Worm (Caenorhabditis elegans): ENCODE measurements around the gene T20G5.12.

Gene T20G5.12

DNA sequence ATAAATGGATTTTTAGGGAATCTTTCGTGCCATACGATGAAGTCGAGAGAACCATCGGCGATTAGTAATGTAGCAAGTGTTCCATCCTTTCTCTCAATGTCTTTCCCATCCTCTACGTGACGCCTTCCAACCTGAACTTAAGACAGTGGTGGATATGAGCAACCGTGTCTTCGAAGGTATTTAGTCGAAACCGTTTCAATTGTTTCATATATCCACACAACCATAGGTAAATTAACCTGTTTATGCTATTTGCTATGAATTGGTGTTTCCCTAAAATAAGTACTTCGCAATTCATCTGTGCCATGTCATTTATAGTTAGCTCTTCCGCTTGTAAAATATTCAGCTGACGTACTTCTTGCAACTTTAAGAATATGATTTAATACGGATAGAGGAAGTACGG, 5.5 kb upstream of the T20G5.12 start:
- TF ChIP-seq lsy-2 (tag; optimal IDR thresholded peaks at IDR 0.05) (no peak), nhr-237 (tag; optimal IDR thresholded peaks at IDR 0.05) (no peak), unc-62 (GFP tag; optimal IDR thresholded peaks at IDR 0.05) (no peak), ham-2 (GFP tag; optimal IDR thresholded peaks at IDR 0.05) (no peak), M03D4.4 (tag; optimal IDR thresholded peaks at IDR 0.05) (no peak), sem-2 (GFP tag; optimal IDR thresholded peaks at IDR 0.05) (no peak), blmp-1 (tag; optimal IDR thresholded peaks at IDR 0.05) (no peak), nhr-2 (tag; optimal IDR thresholded peaks at IDR 0.05) (no peak), mab-5 (tag; optimal IDR thresholded peaks at IDR 0.05) (no peak), nhr-28 (tag; optimal IDR thresholded peaks at IDR 0.05) (no peak), drap-1 (GFP tag; optimal IDR thresholded peaks at IDR 0.05) (no peak), ceh-43 (GFP tag; optimal IDR thresholded peaks at IDR 0.05) (no peak), ces-1 (GFP tag; optimal IDR thresholded peaks at IDR 0.05) (no peak), tbx-8 (GFP tag; optimal IDR thresholded peaks at IDR 0.05) (no peak), hlh-1 (tag; optimal IDR thresholded peaks at IDR 0.05) (no peak), lin-13 (tag; optimal IDR thresholded peaks at IDR 0.05) (no peak), nhr-76 (tag; optimal IDR thresholded peaks at IDR 0.05) (no peak), pha-4 (tag; optimal IDR thresholded peaks at IDR 0.05) (no peak), ceh-39 (tag; optimal IDR thresholded peaks at IDR 0.05) (no peak)

DNA sequence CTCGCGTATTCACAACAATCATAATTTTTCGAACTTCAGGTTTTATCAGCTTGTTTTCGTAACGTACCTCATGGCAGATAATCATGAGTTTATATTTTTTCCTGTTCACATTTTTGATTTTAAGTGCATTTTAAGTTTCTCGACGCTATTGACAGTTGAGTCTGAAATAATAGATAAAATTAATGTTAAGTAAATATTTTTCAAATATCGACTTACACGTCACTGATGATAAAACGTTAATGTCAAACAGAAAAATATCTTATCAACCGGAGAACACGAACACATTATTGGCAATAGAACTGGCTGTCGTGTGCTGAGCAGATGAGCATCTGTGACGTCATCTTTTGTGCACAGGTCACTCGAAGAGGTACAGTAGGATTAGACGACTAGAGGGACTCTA, 4.6 kb upstream of the T20G5.12 start:
- TF ChIP-seq ztf-11 (tag; optimal IDR thresholded peaks at IDR 0.05) (no peak), zip-8 (tag; optimal IDR thresholded peaks at IDR 0.05) (peak; percentile 39)

DNA sequence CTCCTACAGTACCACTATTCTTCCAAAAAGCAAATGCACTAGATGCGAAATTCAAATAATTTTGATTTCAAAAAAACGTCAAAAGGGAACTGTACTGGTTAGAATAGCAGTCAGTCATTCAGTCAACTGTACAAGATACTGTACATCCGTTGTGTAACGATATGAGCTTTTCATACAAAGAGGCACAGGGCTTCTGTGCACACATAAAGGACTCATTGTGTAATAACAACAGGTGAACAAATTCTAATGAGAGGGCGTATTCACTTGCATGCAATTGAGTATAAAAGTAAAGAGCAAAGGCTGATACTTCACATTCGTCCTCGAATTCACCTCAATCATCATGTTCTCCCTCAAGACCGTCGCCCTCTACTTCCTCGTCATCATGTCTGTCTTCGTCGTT, 4.0 kb upstream of the T20G5.12 start, which contains the start of gene dod-6:
Gene dod-6 (plus strand): TSS at position 301 of the 400 bp plus-strand sequence.
- TF ChIP-seq cnd-1 (tag; optimal IDR thresholded peaks at IDR 0.05), result no peak
- TF ChIP-seq ces-1 (GFP tag; optimal IDR thresholded peaks at IDR 0.05), result no peak
- no peak for TF ChIP-seq bed-3 (GFP tag; optimal IDR thresholded peaks at IDR 0.05)
- TF ChIP-seq unc-39 (tag; optimal IDR thresholded peaks at IDR 0.05), result no peak
- no peak for TF ChIP-seq ceh-43 (GFP tag; optimal IDR thresholded peaks at IDR 0.05)
- TF ChIP-seq sem-2 (GFP tag; optimal IDR thresholded peaks at IDR 0.05), result no peak
- no peak for TF ChIP-seq sptf-1 (tag; optimal IDR thresholded peaks at IDR 0.05)
- TF ChIP-seq pha-4 (tag; optimal IDR thresholded peaks at IDR 0.05), result no peak
- TF ChIP-seq mep-1 (tag; optimal IDR thresholded peaks at IDR 0.05), result no peak
- no peak for TF ChIP-seq nhr-28 (tag; optimal IDR thresholded peaks at IDR 0.05)
- no peak for TF ChIP-seq ztf-11 (tag; optimal IDR thresholded peaks at IDR 0.05)
- TF ChIP-seq mls-2 (tag; optimal IDR thresholded peaks at IDR 0.05), result no peak
- no peak for TF ChIP-seq ceh-39 (tag; optimal IDR thresholded peaks at IDR 0.05)
- no peak for TF ChIP-seq ceh-83 (GFP tag; optimal IDR thresholded peaks at IDR 0.05)
- no peak for TF ChIP-seq snpc-4 (tag; optimal IDR thresholded peaks at IDR 0.05)
- TF ChIP-seq nhr-2 (tag; optimal IDR thresholded peaks at IDR 0.05), result no peak
- TF ChIP-seq flh-1 (GFP tag; optimal IDR thresholded peaks at IDR 0.05), result no peak
- TF ChIP-seq nhr-12 (tag; optimal IDR thresholded peaks at IDR 0.05), result no peak

DNA sequence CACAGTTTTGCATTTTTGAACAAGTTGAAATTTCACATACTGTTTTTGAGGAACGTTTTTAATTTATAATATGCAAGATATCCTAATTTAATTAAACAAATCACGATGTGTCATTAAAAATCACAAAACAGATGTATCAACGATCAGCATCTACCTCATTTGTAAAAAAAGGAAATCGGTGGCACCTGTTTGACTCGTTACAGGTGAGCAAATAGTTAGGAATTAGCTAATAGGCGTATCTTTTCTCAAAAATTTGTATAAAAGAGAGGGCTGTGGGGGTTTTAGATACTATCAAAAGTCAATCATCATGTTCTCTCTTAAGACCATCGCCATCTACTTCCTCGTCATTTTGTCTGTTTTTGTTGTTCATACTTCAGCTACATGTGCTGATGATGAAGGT, 2.4 kb upstream of the T20G5.12 start, which contains the start of gene T20G5.8:
Gene T20G5.8 (plus strand): TSS at position 301 of the 400 bp plus-strand sequence.
- TF ChIP-seq ceh-83 (GFP tag; optimal IDR thresholded peaks at IDR 0.05), result no peak
- no peak for TF ChIP-seq zip-8 (tag; optimal IDR thresholded peaks at IDR 0.05)
- TF ChIP-seq pha-4 (tag; optimal IDR thresholded peaks at IDR 0.05), result no peak
- no peak for TF ChIP-seq nhr-12 (tag; optimal IDR thresholded peaks at IDR 0.05)
- no peak for TF ChIP-seq nhr-237 (tag; optimal IDR thresholded peaks at IDR 0.05)
- TF ChIP-seq nhr-2 (tag; optimal IDR thresholded peaks at IDR 0.05), result no peak
- no peak for TF ChIP-seq ztf-11 (tag; optimal IDR thresholded peaks at IDR 0.05)
- no peak for TF ChIP-seq ces-1 (GFP tag; optimal IDR thresholded peaks at IDR 0.05)
- TF ChIP-seq drap-1 (GFP tag; optimal IDR thresholded peaks at IDR 0.05), result no peak
- no peak for TF ChIP-seq snpc-4 (tag; optimal IDR thresholded peaks at IDR 0.05)
- TF ChIP-seq elt-3 (tag; optimal IDR thresholded peaks at IDR 0.05), result no peak
- TF ChIP-seq hlh-1 (tag; optimal IDR thresholded peaks at IDR 0.05), result no peak
- TF ChIP-seq ceh-43 (GFP tag; optimal IDR thresholded peaks at IDR 0.05), result no peak
- TF ChIP-seq nhr-76 (tag; optimal IDR thresholded peaks at IDR 0.05), result no peak
- TF ChIP-seq cnd-1 (tag; optimal IDR thresholded peaks at IDR 0.05), result no peak

DNA sequence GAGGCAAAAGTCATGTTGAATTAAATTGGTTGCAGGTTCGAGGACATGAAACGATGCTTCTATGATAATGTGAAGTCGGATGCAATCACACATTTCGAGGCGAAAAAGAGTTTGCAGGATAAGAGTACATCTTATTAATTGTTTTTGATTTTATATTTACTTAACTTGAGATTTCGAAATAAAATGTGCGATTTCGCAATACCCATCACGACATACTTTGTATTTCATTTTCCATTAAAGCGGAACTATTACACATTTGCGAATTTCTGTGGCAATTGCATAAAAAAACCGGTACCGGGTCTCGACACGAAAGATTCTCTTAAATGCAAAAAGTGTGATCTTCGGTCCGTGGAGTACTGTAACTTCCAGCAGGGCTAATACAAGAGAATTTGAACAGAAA, 987 bp downstream of the T20G5.12 start:
- TF ChIP-seq bed-3 (GFP tag; optimal IDR thresholded peaks at IDR 0.05), result no peak
- TF ChIP-seq ceh-39 (tag; optimal IDR thresholded peaks at IDR 0.05), result no peak
- no peak for TF ChIP-seq flh-1 (GFP tag; optimal IDR thresholded peaks at IDR 0.05)
- no peak for TF ChIP-seq lin-13 (tag; optimal IDR thresholded peaks at IDR 0.05)
- TF ChIP-seq unc-62 (GFP tag; optimal IDR thresholded peaks at IDR 0.05), result no peak
- TF ChIP-seq drap-1 (GFP tag; optimal IDR thresholded peaks at IDR 0.05), result no peak
- no peak for TF ChIP-seq lsy-2 (tag; optimal IDR thresholded peaks at IDR 0.05)

All from whole organism, mixed stage, embryonic.